Fruit fly (Drosophila melanogaster): ENCODE measurements around the gene whe.

whe gene

DNA sequence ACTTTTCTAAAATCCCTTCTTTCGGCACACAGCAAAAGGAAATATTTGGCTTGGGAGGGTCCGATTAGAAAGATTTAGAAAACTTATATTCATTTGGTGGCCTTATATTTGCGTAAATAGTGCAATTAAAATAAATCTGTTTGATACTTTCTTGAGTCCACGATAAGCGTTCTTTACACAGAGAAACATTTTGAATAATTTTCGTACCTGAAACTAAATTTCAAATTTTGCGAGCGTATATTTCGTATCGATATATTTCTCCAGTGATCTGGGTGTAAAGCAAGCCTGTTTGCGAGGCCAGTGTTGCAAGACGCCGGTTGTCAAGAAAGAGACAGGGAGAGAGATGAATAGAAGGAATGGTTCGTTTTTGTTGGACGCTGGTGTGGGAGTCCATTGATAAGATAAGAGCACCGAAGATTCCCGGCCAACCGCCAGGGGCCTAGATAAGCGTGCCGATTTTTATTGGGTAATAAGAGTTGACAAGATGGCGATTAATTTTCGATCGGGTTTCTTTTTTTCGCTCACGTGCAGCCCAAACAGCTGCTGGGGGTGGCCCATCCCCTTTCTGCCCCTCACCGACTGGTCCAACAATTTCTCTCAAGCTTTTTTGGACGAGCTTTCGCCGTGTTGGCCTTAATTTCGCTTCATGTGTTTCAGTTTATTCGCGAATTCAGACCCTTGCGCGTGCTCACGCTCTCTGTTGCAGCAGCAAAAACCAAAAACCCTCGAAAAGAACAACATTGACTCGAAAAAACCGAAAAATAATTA is 28.7 kb downstream of the whe start, which contains the start of gene slgA:
Gene slgA, plus strand, starts transcription at position 344 of the 768 bp plus-strand sequence.
- TF ChIP-seq pfk (GFP tag; optimal IDR thresholded peaks at IDR 0.05): peak; percentile 14
- TF ChIP-seq CG4854 (GFP tag; optimal IDR thresholded peaks at IDR 0.05): peak; percentile 5
- no peak for TF ChIP-seq CG17829 (tag; optimal IDR thresholded peaks at IDR 0.05)
- TF ChIP-seq nerfin-2 (GFP tag; IDR thresholded peaks at IDR 0.05; ENCODE audit: partially characterized antibody): no peak; the same call in 1 of the 2 replicates
- peak; percentile 2 for TF ChIP-seq CG17385 (GFP tag; optimal IDR thresholded peaks at IDR 0.05)
- TF ChIP-seq CHES-1-like (GFP tag; optimal IDR thresholded peaks at IDR 0.05): peak; percentile 48
- no peak for TF ChIP-seq salm (tag; optimal IDR thresholded peaks at IDR 0.05)
- peak; percentile 48 for TF ChIP-seq CoRest (tag; optimal IDR thresholded peaks at IDR 0.05)
- TF ChIP-seq CG15514 (GFP tag; optimal IDR thresholded peaks at IDR 0.05): peak; percentile 65
- TF ChIP-seq CG7928 (GFP tag; optimal IDR thresholded peaks at IDR 0.05): no peak
- no peak for TF ChIP-seq Hmx (GFP tag; optimal IDR thresholded peaks at IDR 0.05)
- TF ChIP-seq tx (GFP tag; optimal IDR thresholded peaks at IDR 0.05): no peak
- TF ChIP-seq Pdp1 (GFP tag; optimal IDR thresholded peaks at IDR 0.05): peak in 1 of 2 experiments; percentile 30
- TF ChIP-seq pb (GFP tag; optimal IDR thresholded peaks at IDR 0.05): peak; percentile 15
- no peak for TF ChIP-seq CG6175 (GFP tag; IDR thresholded peaks at IDR 0.05)
- TF ChIP-seq CG7786 (GFP tag; optimal IDR thresholded peaks at IDR 0.05): peak; percentile 67
- no peak for TF ChIP-seq crc (GFP tag; optimal IDR thresholded peaks at IDR 0.05)
- peak; percentile 82 for TF ChIP-seq Dref (GFP tag; IDR thresholded peaks at IDR 0.05)
- peak; percentile 53 for TF ChIP-seq B-H2 (GFP tag; optimal IDR thresholded peaks at IDR 0.05)
- no peak for TF ChIP-seq luna (GFP tag; optimal IDR thresholded peaks at IDR 0.05)
- peak; percentile 29 for TF ChIP-seq bcd (GFP tag; optimal IDR thresholded peaks at IDR 0.05)
- peak; percentile 92 for TF ChIP-seq sug (tag; optimal IDR thresholded peaks at IDR 0.05)
- TF ChIP-seq ERR (GFP tag; optimal IDR thresholded peaks at IDR 0.05): peak; percentile 28
- no peak for TF ChIP-seq CG11093 (GFP tag; IDR thresholded peaks at IDR 0.05)
- no peak for TF ChIP-seq CG30431 (GFP tag; optimal IDR thresholded peaks at IDR 0.05)
- no peak for TF ChIP-seq CG9215 (GFP tag; IDR thresholded peaks at IDR 0.05)
- peak; percentile 20; the same call in 1 of the 2 replicates for TF ChIP-seq onecut (GFP tag; IDR thresholded peaks at IDR 0.05)
- no peak for TF ChIP-seq CG31441 (GFP tag; IDR thresholded peaks at IDR 0.05)
- TF ChIP-seq Atf3 (GFP tag; optimal IDR thresholded peaks at IDR 0.05): no peak
- no peak for TF ChIP-seq toy (GFP tag; IDR thresholded peaks at IDR 0.05)
- no peak for TF ChIP-seq z (GFP tag; IDR thresholded peaks at IDR 0.05)
- TF ChIP-seq CG6654 (GFP tag; optimal IDR thresholded peaks at IDR 0.05): no peak
- peak; percentile 77 for TF ChIP-seq CG1832 (GFP tag; optimal IDR thresholded peaks at IDR 0.05)
- TF ChIP-seq MBD-R2 (GFP tag; IDR thresholded peaks at IDR 0.05): peak; percentile 70; the same call in 1 of the 2 replicates
- TF ChIP-seq gro (GFP tag; optimal IDR thresholded peaks at IDR 0.05): peak; percentile 18
- TF ChIP-seq CG17186 (GFP tag; optimal IDR thresholded peaks at IDR 0.05): peak; percentile 16
- TF ChIP-seq Antp (GFP tag; optimal IDR thresholded peaks at IDR 0.05): peak; percentile 74
- peak; percentile 33; the same call in 1 of the 2 replicates for TF ChIP-seq CG2129 (GFP tag; IDR thresholded peaks at IDR 0.05; ENCODE audit: partially characterized antibody)
- peak; percentile 75 for TF ChIP-seq Myb (GFP tag; optimal IDR thresholded peaks at IDR 0.05)
- no peak for TF ChIP-seq gcm2 (GFP tag; optimal IDR thresholded peaks at IDR 0.05)
- TF ChIP-seq bowl (GFP tag; IDR thresholded peaks at IDR 0.05): no peak
- no peak for TF ChIP-seq CkIIα-i1 (GFP tag; IDR thresholded peaks at IDR 0.05)
- no peak for TF ChIP-seq wor (GFP tag; IDR thresholded peaks at IDR 0.05)
- TF ChIP-seq bab2 (GFP tag; optimal IDR thresholded peaks at IDR 0.05): no peak
- TF ChIP-seq zfh2 (GFP tag; optimal IDR thresholded peaks at IDR 0.05): peak; percentile 53
- peak; percentile 75 for TF ChIP-seq CG13287 (GFP tag; IDR thresholded peaks at IDR 0.05; ENCODE audit: partially characterized antibody)
- TF ChIP-seq gsb-n (tag; optimal IDR thresholded peaks at IDR 0.05): no peak
- peak; percentile 25 for TF ChIP-seq caup (GFP tag; optimal IDR thresholded peaks at IDR 0.05; ENCODE audit: severe bottlenecking)
- no peak for TF ChIP-seq CG6689 (GFP tag; IDR thresholded peaks at IDR 0.05)
- TF ChIP-seq eyg (GFP tag; optimal IDR thresholded peaks at IDR 0.05): no peak

Measured in whole organism, embryonic.